Worm (Caenorhabditis elegans): ENCODE results near the gene T21D12.7.

DNA sequence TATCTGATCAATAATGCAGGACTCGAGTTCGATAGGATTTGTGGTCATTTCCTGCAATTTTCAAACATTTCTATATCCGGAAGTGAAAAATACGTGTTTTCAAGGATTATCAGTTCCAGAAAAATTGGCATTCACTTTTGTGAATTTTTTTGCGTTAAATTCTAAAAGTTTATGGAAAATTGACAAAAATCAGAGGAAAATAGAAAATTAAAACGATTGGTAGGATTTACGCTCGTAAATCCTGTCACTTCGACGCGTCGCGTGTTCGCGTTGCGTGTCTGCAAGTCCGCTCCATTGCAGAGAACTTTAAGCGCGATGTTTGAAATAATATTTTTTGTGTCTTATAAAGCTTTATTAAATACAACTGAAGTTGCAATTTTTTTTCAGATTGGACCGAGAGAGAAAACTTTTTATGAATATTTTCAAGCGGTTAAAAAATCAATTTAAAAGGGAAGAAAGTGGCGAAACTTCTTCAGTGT, 35.8 kb downstream of the T21D12.7 start, which contains the start of gene rcat-1:
- no peak for TF ChIP-seq tbx-11 (GFP tag; IDR thresholded peaks at IDR 0.05)
- no peak for TF ChIP-seq flt-1 (GFP tag; IDR thresholded peaks at IDR 0.05)
- no peak for TF ChIP-seq B0310.2 (tag; optimal IDR thresholded peaks at IDR 0.05)
- TF ChIP-seq ceh-13 (GFP tag; optimal IDR thresholded peaks at IDR 0.05) = no peak
- no peak for TF ChIP-seq ama-1 (optimal IDR thresholded peaks at IDR 0.05)
- TF ChIP-seq hnd-1 (tag; optimal IDR thresholded peaks at IDR 0.05) = no peak
- TF ChIP-seq tra-4 (tag; optimal IDR thresholded peaks at IDR 0.05) = no peak
- TF ChIP-seq scrt-1 (GFP tag; IDR thresholded peaks at IDR 0.05) = no peak
- TF ChIP-seq aly-1 (tag; optimal IDR thresholded peaks at IDR 0.05) = no peak
- peak; percentile 71 for TF ChIP-seq F13C5.2 (tag; optimal IDR thresholded peaks at IDR 0.05)
- TF ChIP-seq hmbx-1 (tag; optimal IDR thresholded peaks at IDR 0.05) = no peak
- TF ChIP-seq tbx-37 (GFP tag; conservative IDR thresholded peaks at IDR 0.05) = no peak

Measured in whole organism, early embryonic.